Fruit fly (Drosophila melanogaster) whole organism: ENCODE measurements around the gene CG43736.

ENCODE experiments used
- CG8478 ChIP-seq: fragments of >200 bp; optimal IDR thresholded peaks from 2 replicates; lab custom pipeline; 2018; ENCODE audit warnings: inconsistent platforms
- Dll ChIP-seq: fragments of >200 bp; optimal IDR thresholded peaks from 2 replicates; lab custom pipeline; 2017
- EcR ChIP-seq, 2 experiments: fragments of >200 bp; optimal IDR thresholded peaks; 2 replicates each; lab custom pipeline; 2017; ENCODE audit warnings: missing biosample characterization in 2 of 2, missing genetic modification characterization in 2 of 2, missing genetic modification reagents in 2 of 2
- pan ChIP-seq: fragments of >200 bp; optimal IDR thresholded peaks from 2 replicates; lab custom pipeline; 2017
- psq ChIP-seq: fragments of >200 bp; optimal IDR thresholded peaks from 2 replicates; lab custom pipeline; 2017
- usp ChIP-seq: fragments of >200 bp; optimal IDR thresholded peaks from 2 replicates; lab custom pipeline; 2017; ENCODE audit warnings: missing biosample characterization, missing genetic modification characterization, mixed read lengths

- TF ChIP-seq psq (lab: Kevin White, UChicago) (no peak), CG8478 (no peak), usp (GFP tag; lab: Kevin White, UChicago) (no peak), Dll (lab: Kevin White, UChicago) (no peak), pan (no peak), EcR (GFP tag; optimal IDR thresholded peaks at IDR 0.05; lab: Kevin White, UChicago) (no peak)
Observed at dm6 chrX:6906670-6907069, 43.0 kb downstream of the CG43736 start.
